Worm (Caenorhabditis elegans) whole organism, L4 larva: Measurements from ENCODE around the gene mrpl-12.

Experiments
- D1046.2 ChIP-seq: fragments of 200-800 bp; sonication (Bioruptor generic); IDR thresholded peaks from 2 replicates; pipeline ENCODE4 v1.3.6; 2022; ENCODE audit warnings: missing genetic modification characterization, missing compliant biosample characterization
- F10B5.3 ChIP-seq: sonication (generic microtip); optimal IDR thresholded peaks from 2 replicates; lab custom pipeline; 2016; ENCODE audit warnings: mild to moderate bottlenecking, missing genetic modification characterization, missing compliant biosample characterization
- F26F4.8 ChIP-seq: fragments of 200-800 bp; sonication (Bioruptor generic); conservative IDR thresholded peaks from 2 replicates; pipeline ENCODE4 v1.3.6; 2022; ENCODE audit warnings: missing genetic modification characterization, missing compliant biosample characterization
- T26A8.4 ChIP-seq: fragments of 200-800 bp; sonication (Bioruptor generic); IDR thresholded peaks from 2 replicates; pipeline ENCODE4 v1.3.6; 2022; ENCODE audit warnings: missing genetic modification characterization, missing compliant biosample characterization
- arid-1 ChIP-seq: fragments of 200-800 bp; sonication (Bioruptor generic); conservative IDR thresholded peaks from 2 replicates; pipeline ENCODE4 v1.3.6; 2022; ENCODE audit warnings: missing genetic modification reagents, missing genetic modification characterization, missing compliant biosample characterization
- attf-4 ChIP-seq: sonication (generic microtip); optimal IDR thresholded peaks from 3 replicates; lab custom pipeline; 2017; ENCODE audit warnings: missing biosample characterization, missing genetic modification characterization
- ceh-62 ChIP-seq: sonication (generic microtip); optimal IDR thresholded peaks from 2 replicates; lab custom pipeline; 2017; ENCODE audit warnings: missing biosample characterization, missing genetic modification characterization
- ces-1 ChIP-seq: fragments of 150-350 bp; sonication (generic microtip); optimal IDR thresholded peaks from 4 replicates; lab custom pipeline; 2014; ENCODE audit warnings: missing biosample characterization, missing genetic modification reagents, missing genetic modification characterization
- ctbp-1 ChIP-seq: fragments of 200-800 bp; sonication (Bioruptor generic); IDR thresholded peaks from 2 replicates; pipeline ENCODE4 v1.3.6; 2022; ENCODE audit warnings: missing genetic modification reagents, missing genetic modification characterization, missing compliant biosample characterization
- daf-16 ChIP-seq, 3 experiments: sonication (generic microtip); optimal IDR thresholded peaks; 2 replicates each; lab custom pipeline; 2016 to 2017; ENCODE audit warnings: missing genetic modification characterization in 3 of 3, missing genetic modification reagents in 3 of 3, mild to moderate bottlenecking in 2 of 3, missing compliant biosample characterization in 2 of 3, missing biosample characterization in 1 of 3, moderate library complexity in 1 of 3
- daf-19 ChIP-seq: fragments of 200-800 bp; sonication (Bioruptor generic); conservative IDR thresholded peaks from 2 replicates; pipeline ENCODE4 v1.3.6; 2022; ENCODE audit warnings: missing genetic modification characterization, missing compliant biosample characterization
- dmd-6 ChIP-seq: fragments of 200-800 bp; sonication (Bioruptor generic); IDR thresholded peaks from 2 replicates; pipeline ENCODE4 v1.3.6; 2022; ENCODE audit warnings: missing genetic modification reagents, missing genetic modification characterization, missing compliant biosample characterization
- dmd-8 ChIP-seq: fragments of 200-800 bp; sonication (Bioruptor generic); IDR thresholded peaks from 2 replicates; pipeline ENCODE4 v1.3.6; 2022; ENCODE audit warnings: missing genetic modification characterization, missing compliant biosample characterization
- dmd-9 ChIP-seq: fragments of 200-800 bp; sonication (Bioruptor generic); IDR thresholded peaks from 2 replicates; pipeline ENCODE4 v1.3.6; 2022; ENCODE audit warnings: missing genetic modification reagents, missing genetic modification characterization, missing compliant biosample characterization
- dpl-1 ChIP-seq: fragments of 150-350 bp; optimal IDR thresholded peaks from 2 replicates; lab custom pipeline; 2014; ENCODE audit warnings: missing biosample characterization, missing genetic modification reagents, missing genetic modification characterization
- duxl-1 ChIP-seq: sonication (generic microtip); optimal IDR thresholded peaks from 2 replicates; lab custom pipeline; 2016; ENCODE audit warnings: mild to moderate bottlenecking, missing genetic modification characterization, moderate library complexity, missing compliant biosample characterization; ENCODE audit not compliant: poor library complexity
- dve-1 ChIP-seq: sonication (generic microtip); optimal IDR thresholded peaks from 2 replicates; lab custom pipeline; 2017; ENCODE audit warnings: antibody characterized with exemption, mild to moderate bottlenecking, missing genetic modification characterization, missing compliant biosample characterization; ENCODE audit not compliant: insufficient read depth
- egl-27 ChIP-seq: sonication (generic microtip); optimal IDR thresholded peaks from 3 replicates; lab custom pipeline; 2017; ENCODE audit warnings: missing biosample characterization, missing genetic modification reagents, missing genetic modification characterization
- egl-43 ChIP-seq: fragments of 200-800 bp; sonication (Bioruptor generic); IDR thresholded peaks from 2 replicates; pipeline ENCODE4 v1.3.6; 2022; ENCODE audit warnings: missing genetic modification reagents, missing genetic modification characterization, missing compliant biosample characterization
- fos-1 ChIP-seq: fragments of 150-350 bp; optimal IDR thresholded peaks from 2 replicates; lab custom pipeline; 2014; ENCODE audit warnings: missing biosample characterization, missing genetic modification characterization
- gei-8 ChIP-seq: fragments of 200-800 bp; sonication (Bioruptor generic); optimal IDR thresholded peaks from 2 replicates; lab custom pipeline; 2018; ENCODE audit warnings: mild to moderate bottlenecking, missing genetic modification characterization, missing compliant biosample characterization
- hif-1 ChIP-seq, 2 experiments: sonication (generic microtip); optimal IDR thresholded peaks; 2 replicates each; lab custom pipeline; 2016 to 2017; ENCODE audit warnings: missing compliant biosample characterization in 2 of 2, missing genetic modification characterization in 2 of 2, missing genetic modification reagents in 2 of 2, missing genotype in 2 of 2, mild to moderate bottlenecking in 1 of 2
- hlh-11 ChIP-seq: fragments of 200-800 bp; sonication (Bioruptor generic); optimal IDR thresholded peaks from 2 replicates; lab custom pipeline; 2018; ENCODE audit warnings: mild to moderate bottlenecking, missing genetic modification characterization, missing compliant biosample characterization
- hlh-30 ChIP-seq: sonication (generic microtip); optimal IDR thresholded peaks from 2 replicates; lab custom pipeline; 2017; ENCODE audit warnings: antibody characterized with exemption, mild to moderate bottlenecking, missing genetic modification characterization, missing compliant biosample characterization; ENCODE audit not compliant: insufficient read depth
- jun-1 ChIP-seq: fragments of 150-350 bp; optimal IDR thresholded peaks from 2 replicates; lab custom pipeline; 2014; ENCODE audit warnings: missing biosample characterization, missing genetic modification reagents, missing genetic modification characterization
- lin-1 ChIP-seq: fragments of 200-800 bp; sonication (Bioruptor generic); IDR thresholded peaks from 2 replicates; pipeline ENCODE4 v1.3.6; 2022; ENCODE audit warnings: missing genetic modification reagents, missing genetic modification characterization, missing compliant biosample characterization
- lin-39 ChIP-seq: fragments of 150-350 bp; optimal IDR thresholded peaks from 2 replicates; lab custom pipeline; 2014; ENCODE audit warnings: missing biosample characterization, missing genetic modification reagents, missing genetic modification characterization
- madf-9 ChIP-seq: fragments of 200-800 bp; sonication (Bioruptor generic); conservative IDR thresholded peaks from 2 replicates; pipeline ENCODE4 v1.3.6; 2022; ENCODE audit warnings: missing genetic modification reagents, missing genetic modification characterization, missing compliant biosample characterization
- mdl-1 ChIP-seq, 2 experiments: fragments of 150-350 bp in 1 of 2; sonication (generic microtip) in 1 of 2; optimal IDR thresholded peaks; 2 replicates each; lab custom pipeline; 2014 to 2017; ENCODE audit warnings: missing biosample characterization in 2 of 2, missing genetic modification characterization in 2 of 2
- mdt-29 ChIP-seq: fragments of 200-800 bp; sonication (Bioruptor generic); IDR thresholded peaks from 2 replicates; pipeline ENCODE4 v1.3.6; 2022; ENCODE audit warnings: missing genetic modification reagents, missing genetic modification characterization, missing compliant biosample characterization
- mes-2 ChIP-seq: sonication (generic microtip); optimal IDR thresholded peaks from 2 replicates; lab custom pipeline; 2016; ENCODE audit warnings: missing genotype, mild to moderate bottlenecking, missing genetic modification characterization, missing compliant biosample characterization; ENCODE audit not compliant: poor library complexity, severe bottlenecking
- mxl-2 ChIP-seq: fragments of 200-800 bp; sonication (Bioruptor generic); conservative IDR thresholded peaks from 2 replicates; pipeline ENCODE4 v1.3.6; 2022; ENCODE audit warnings: missing genetic modification reagents, missing genetic modification characterization, missing compliant biosample characterization
- mxl-3 ChIP-seq: fragments of 200-800 bp; sonication (Bioruptor generic); optimal IDR thresholded peaks from 2 replicates; lab custom pipeline; 2018; ENCODE audit warnings: mild to moderate bottlenecking, missing genetic modification characterization, missing compliant biosample characterization
- nhr-11 ChIP-seq: fragments of 150-350 bp; optimal IDR thresholded peaks from 2 replicates; lab custom pipeline; 2014; ENCODE audit warnings: missing biosample characterization, missing genetic modification characterization
- nhr-28 ChIP-seq: fragments of 150-350 bp; optimal IDR thresholded peaks from 2 replicates; lab custom pipeline; 2014; ENCODE audit warnings: missing biosample characterization, missing genetic modification characterization
- nhr-41 ChIP-seq: fragments of 200-800 bp; sonication (Bioruptor generic); IDR thresholded peaks from 2 replicates; pipeline ENCODE4 v1.3.6; 2022; ENCODE audit warnings: missing genetic modification reagents, missing genetic modification characterization, missing compliant biosample characterization
- nhr-48 ChIP-seq: sonication (generic microtip); optimal IDR thresholded peaks from 2 replicates; lab custom pipeline; 2016; ENCODE audit warnings: mild to moderate bottlenecking, missing genetic modification characterization, missing compliant biosample characterization
- nhr-6 ChIP-seq: fragments of 150-350 bp; optimal IDR thresholded peaks from 2 replicates; lab custom pipeline; 2014; ENCODE audit warnings: missing biosample characterization, missing genetic modification characterization
- nhr-77 ChIP-seq: fragments of 150-350 bp; optimal IDR thresholded peaks from 2 replicates; lab custom pipeline; 2014; ENCODE audit warnings: missing biosample characterization, missing genetic modification characterization
- php-3 ChIP-seq: fragments of 200-800 bp; sonication (Bioruptor generic); IDR thresholded peaks from 2 replicates; pipeline ENCODE4 v1.3.6; 2022; ENCODE audit warnings: missing genetic modification reagents, missing genetic modification characterization, missing compliant biosample characterization
- pqm-1 ChIP-seq: sonication (generic microtip); optimal IDR thresholded peaks from 2 replicates; lab custom pipeline; 2017; ENCODE audit warnings: missing biosample characterization, missing genetic modification characterization
- saeg-2 ChIP-seq: fragments of 200-800 bp; sonication (Bioruptor generic); IDR thresholded peaks from 2 replicates; pipeline ENCODE4 v1.3.6; 2022; ENCODE audit warnings: missing genetic modification reagents, missing genetic modification characterization, missing compliant biosample characterization
- set-16 ChIP-seq: fragments of 200-800 bp; sonication (Bioruptor generic); IDR thresholded peaks from 2 replicates; pipeline ENCODE4 v1.3.6; 2022; ENCODE audit warnings: missing genetic modification reagents, missing genetic modification characterization, missing compliant biosample characterization
- skn-1 ChIP-seq: fragments of 150-350 bp; optimal IDR thresholded peaks from 2 replicates; lab custom pipeline; 2014; ENCODE audit warnings: missing biosample characterization, missing genetic modification characterization
- spr-1 ChIP-seq: sonication (generic microtip); optimal IDR thresholded peaks from 2 replicates; lab custom pipeline; 2016; ENCODE audit warnings: mild to moderate bottlenecking, missing genetic modification characterization, missing compliant biosample characterization
- tag-97 ChIP-seq: fragments of 200-800 bp; sonication (Bioruptor generic); IDR thresholded peaks from 2 replicates; pipeline ENCODE4 v1.3.6; 2022; ENCODE audit warnings: missing genetic modification characterization, missing compliant biosample characterization
- zfp-3 ChIP-seq: fragments of 200-800 bp; sonication (Bioruptor generic); conservative IDR thresholded peaks from 2 replicates; pipeline ENCODE4 v1.3.6; 2022; ENCODE audit warnings: missing genetic modification reagents, missing genetic modification characterization, missing compliant biosample characterization
- zip-11 ChIP-seq: fragments of 200-800 bp; sonication (Bioruptor generic); IDR thresholded peaks from 2 replicates; pipeline ENCODE4 v1.3.6; 2022; ENCODE audit warnings: missing genetic modification characterization, missing compliant biosample characterization
- zip-2 ChIP-seq: fragments of 150-350 bp; optimal IDR thresholded peaks from 2 replicates; lab custom pipeline; 2014; ENCODE audit warnings: missing biosample characterization, missing genetic modification characterization
- ztf-7 ChIP-seq: fragments of 150-350 bp; optimal IDR thresholded peaks from 2 replicates; lab custom pipeline; 2014; ENCODE audit warnings: missing biosample characterization, missing genetic modification characterization

Gene mrpl-12

DNA sequence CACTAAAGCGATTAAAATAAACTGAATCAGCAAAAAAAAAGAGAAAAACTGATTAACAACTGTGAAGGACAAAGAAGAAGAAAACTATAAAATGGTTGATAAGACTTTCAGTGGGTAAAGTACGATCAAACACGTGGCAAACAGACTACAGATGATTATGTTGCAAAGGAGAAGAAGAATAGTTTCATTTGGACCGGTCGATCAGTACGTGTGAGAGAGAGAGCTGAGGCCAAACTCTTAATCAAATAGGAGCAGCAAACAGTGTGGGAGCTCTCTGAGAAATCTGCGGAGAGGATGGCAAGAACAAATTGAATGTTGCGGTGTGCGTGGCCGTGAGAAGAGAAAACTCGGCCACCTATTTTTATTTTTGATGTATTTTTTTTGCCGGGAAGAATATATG is 11.5 kb downstream of the mrpl-12 start (continued):
- TF ChIP-seq dmd-6 (GFP tag; lab: Robert Waterston, UW) (peak; percentile 62), lin-1 (GFP tag; lab: Robert Waterston, UW) (0 out of 2 replicates have a peak, but pooled peaks have one; percentile 23), egl-27 (no peak), nhr-28 (tag; lab: Kevin White, UChicago) (peak; percentile 79), saeg-2 (GFP tag; lab: Robert Waterston, UW) (no peak), duxl-1 (peak; percentile 9), F26F4.8 (no peak), zip-2 (no peak), F10B5.3 (no peak), skn-1 (tag; lab: Kevin White, UChicago) (no peak), nhr-77 (tag; lab: Kevin White, UChicago) (peak; percentile 65), php-3 (GFP tag; lab: Robert Waterston, UW) (no peak; the same call in 1 of the 2 replicates), jun-1 (no peak), arid-1 (GFP tag; lab: Robert Waterston, UW) (0 out of 2 replicates have a peak, but pooled peaks have one; percentile 27), nhr-6 (tag; lab: Kevin White, UChicago) (no peak), nhr-41 (GFP tag; lab: Robert Waterston, UW) (no peak), fos-1 (tag; lab: Kevin White, UChicago) (no peak), mdt-29 (0 out of 2 replicates have a peak, but pooled peaks have one; percentile 41), ceh-62 (tag; lab: Kevin White, UChicago) (no peak), hlh-30 (tag; lab: Kevin White, UChicago) (peak; percentile 61), tag-97 (no peak), dmd-9 (GFP tag; lab: Robert Waterston, UW) (no peak), mxl-3 (GFP tag; lab: Kevin White, UChicago) (peak; percentile 56), mes-2 (peak; percentile 40), dve-1 (peak; percentile 68), mxl-2 (GFP tag; lab: Robert Waterston, UW) (no peak), dmd-8 (GFP tag; lab: Robert Waterston, UW) (no peak), spr-1 (no peak), lin-39 (tag; lab: Kevin White, UChicago) (no peak), hlh-11 (tag; lab: Kevin White, UChicago) (peak; percentile 86), set-16 (GFP tag; lab: Robert Waterston, UW) (no peak), daf-16 (GFP tag; optimal IDR thresholded peaks at IDR 0.05; lab: Kevin White, UChicago) (no peak), daf-16 (tag; optimal IDR thresholded peaks at IDR 0.05; lab: Kevin White, UChicago) (peak; percentile 22), ztf-7 (tag; lab: Kevin White, UChicago) (no peak), dpl-1 (GFP tag; lab: Kevin White, UChicago) (no peak), nhr-48 (tag; lab: Kevin White, UChicago) (peak; percentile 12), mdl-1 (tag; optimal IDR thresholded peaks at IDR 0.05; lab: Kevin White, UChicago) (peak in 1 of 2 experiments; percentile 69)

ce11 chrIII:10720170-10720569 is 12.6 kb downstream of the mrpl-12 start:
- TF ChIP-seq gei-8 = peak; percentile 57
- TF ChIP-seq dpl-1 (GFP tag; lab: Kevin White, UChicago) = peak; percentile 52
- TF ChIP-seq nhr-11 (tag; lab: Kevin White, UChicago) = peak; percentile 76
- TF ChIP-seq ctbp-1 (GFP tag; lab: Robert Waterston, UW) = peak; percentile 78
- peak; percentile 19 for TF ChIP-seq pqm-1 (tag; lab: Kevin White, UChicago)
- TF ChIP-seq D1046.2 (GFP tag; lab: Robert Waterston, UW) = no peak
- TF ChIP-seq zfp-3 = peak; percentile 68; the same call in 1 of the 2 replicates
- peak; percentile 79 for TF ChIP-seq egl-43 (GFP tag; lab: Robert Waterston, UW)
- TF ChIP-seq madf-9 = peak; percentile 54; the same call in 1 of the 2 replicates
- peak; percentile 61 for TF ChIP-seq saeg-2 (GFP tag; lab: Robert Waterston, UW)
- peak; percentile 79 for TF ChIP-seq T26A8.4 (GFP tag; lab: Robert Waterston, UW)
- no peak for TF ChIP-seq dmd-9 (GFP tag; lab: Robert Waterston, UW)
- TF ChIP-seq mxl-2 (GFP tag; lab: Robert Waterston, UW) = no peak
- TF ChIP-seq zip-11 (GFP tag; lab: Robert Waterston, UW) = no peak
- peak; percentile 80 for TF ChIP-seq nhr-48 (tag; lab: Kevin White, UChicago)
- TF ChIP-seq mes-2 = peak; percentile 77
- TF ChIP-seq ces-1 (GFP tag; lab: Kevin White, UChicago) = no peak
- no peak for TF ChIP-seq attf-4 (tag; lab: Kevin White, UChicago)
- TF ChIP-seq F10B5.3 = no peak
- TF ChIP-seq daf-19 (GFP tag; lab: Robert Waterston, UW) = no peak
- TF ChIP-seq lin-39 (tag; lab: Kevin White, UChicago) = no peak
- peak in 1 of 2 experiments; percentile 90 for TF ChIP-seq hif-1 (tag; optimal IDR thresholded peaks at IDR 0.05; lab: Kevin White, UChicago)
